Worm (Caenorhabditis elegans): Measurements from ENCODE around the gene W03F9.1.

W03F9.1 gene

ce11 chrV:122750-123149, 3.8 kb downstream of the W03F9.1 start, which contains the start of gene cgp-1 (continued):
- no peak for TF ChIP-seq F10B5.3 (tag; optimal IDR thresholded peaks at IDR 0.05)
- no peak for TF ChIP-seq rbr-2 (tag; optimal IDR thresholded peaks at IDR 0.05)
- TF ChIP-seq hlh-11 (tag; optimal IDR thresholded peaks at IDR 0.05), result peak; percentile 54
- no peak for TF ChIP-seq D1046.2 (GFP tag; IDR thresholded peaks at IDR 0.05)
- TF ChIP-seq lsy-2 (tag; optimal IDR thresholded peaks at IDR 0.05), result no peak
- TF ChIP-seq T20F7.1 (GFP tag; optimal IDR thresholded peaks at IDR 0.05), result no peak
- no peak for TF ChIP-seq dmd-8 (GFP tag; IDR thresholded peaks at IDR 0.05)
- peak; percentile 19 for TF ChIP-seq nhr-6 (tag; optimal IDR thresholded peaks at IDR 0.05)
- TF ChIP-seq zag-1 (tag; optimal IDR thresholded peaks at IDR 0.05), result no peak
- no peak for TF ChIP-seq tag-97 (GFP tag; IDR thresholded peaks at IDR 0.05)
- no peak for TF ChIP-seq unc-62 (GFP tag; optimal IDR thresholded peaks at IDR 0.05 in 1 of 2)
- no peak for TF ChIP-seq unc-62 (tag; optimal IDR thresholded peaks at IDR 0.05)
- TF ChIP-seq ctbp-1 (GFP tag; IDR thresholded peaks at IDR 0.05), result no peak
- no peak for TF ChIP-seq arid-1 (GFP tag; conservative IDR thresholded peaks at IDR 0.05)
- no peak for TF ChIP-seq lin-1 (GFP tag; IDR thresholded peaks at IDR 0.05)
- TF ChIP-seq nhr-102 (tag; optimal IDR thresholded peaks at IDR 0.05), result no peak
- TF ChIP-seq pha-4 (GFP tag; IDR thresholded peaks at IDR 0.05), result no peak; the same call in 1 of the 2 replicates
- TF ChIP-seq pha-4 (tag; optimal IDR thresholded peaks at IDR 0.05), result peak; percentile 17
- TF ChIP-seq fos-1 (tag; optimal IDR thresholded peaks at IDR 0.05), result no peak
- no peak for TF ChIP-seq nhr-42 (GFP tag; IDR thresholded peaks at IDR 0.05)
- TF ChIP-seq spr-1 (tag; optimal IDR thresholded peaks at IDR 0.05), result no peak
- TF ChIP-seq attf-4 (tag; optimal IDR thresholded peaks at IDR 0.05), result no peak
- no peak for TF ChIP-seq nhr-76 (tag; optimal IDR thresholded peaks at IDR 0.05)
- no peak for TF ChIP-seq sdz-12 (GFP tag; optimal IDR thresholded peaks at IDR 0.05)
- no peak for TF ChIP-seq Y105C5A.15 (GFP tag; IDR thresholded peaks at IDR 0.05)
- no peak for TF ChIP-seq jun-1 (tag; optimal IDR thresholded peaks at IDR 0.05)
- TF ChIP-seq madf-5 (GFP tag; IDR thresholded peaks at IDR 0.05), result no peak
- no peak for TF ChIP-seq Y5F2A.4 (GFP tag; optimal IDR thresholded peaks at IDR 0.05)
- TF ChIP-seq php-3 (GFP tag; IDR thresholded peaks at IDR 0.05), result no peak
- no peak for TF ChIP-seq lin-13 (GFP tag; optimal IDR thresholded peaks at IDR 0.05)
- no peak for TF ChIP-seq ZK546.5 (tag; optimal IDR thresholded peaks at IDR 0.05)
- no peak for TF ChIP-seq vab-7 (GFP tag; IDR thresholded peaks at IDR 0.05)
- no peak for TF ChIP-seq hif-1 (tag; optimal IDR thresholded peaks at IDR 0.05)
- TF ChIP-seq lin-15B (tag; optimal IDR thresholded peaks at IDR 0.05), result no peak
- no peak for TF ChIP-seq egl-27 (tag; optimal IDR thresholded peaks at IDR 0.05)
- TF ChIP-seq daf-19 (GFP tag; conservative IDR thresholded peaks at IDR 0.05), result no peak
- peak; percentile 13 for TF ChIP-seq hlh-30 (tag; optimal IDR thresholded peaks at IDR 0.05; ENCODE audit: insufficient read depth)

- peak; percentile 81 for TF ChIP-seq set-16 (GFP tag; IDR thresholded peaks at IDR 0.05)
- TF ChIP-seq egl-43 (GFP tag; IDR thresholded peaks at IDR 0.05), result 0 out of 2 replicates have a peak, but pooled peaks have one; percentile 7
- TF ChIP-seq php-3 (GFP tag; IDR thresholded peaks at IDR 0.05), result no peak
- no peak for TF ChIP-seq daf-19 (GFP tag; conservative IDR thresholded peaks at IDR 0.05)
These were observed 4.3 kb downstream of the W03F9.1 start for ce11 chrV:122249-122648.

- peak; percentile 94 for TF ChIP-seq set-16 (GFP tag; IDR thresholded peaks at IDR 0.05)
- TF ChIP-seq gei-8 (GFP tag; optimal IDR thresholded peaks at IDR 0.05), result peak; percentile 64
- TF ChIP-seq saeg-2 (GFP tag; IDR thresholded peaks at IDR 0.05), result 0 out of 2 replicates have a peak, but pooled peaks have one; percentile 37
- no peak for TF ChIP-seq lin-15B (tag; optimal IDR thresholded peaks at IDR 0.05)
- no peak for TF ChIP-seq php-3 (GFP tag; IDR thresholded peaks at IDR 0.05)
- TF ChIP-seq sdz-12 (GFP tag; optimal IDR thresholded peaks at IDR 0.05), result no peak
- no peak for TF ChIP-seq lsy-2 (tag; optimal IDR thresholded peaks at IDR 0.05)
- TF ChIP-seq ceh-82 (tag; optimal IDR thresholded peaks at IDR 0.05), result no peak
- TF ChIP-seq egl-27 (tag; optimal IDR thresholded peaks at IDR 0.05), result no peak
- no peak for TF ChIP-seq lin-29 (GFP tag; IDR thresholded peaks at IDR 0.05)
- no peak for TF ChIP-seq dmd-8 (GFP tag; IDR thresholded peaks at IDR 0.05)
- no peak for TF ChIP-seq nhr-28 (tag; optimal IDR thresholded peaks at IDR 0.05)
- 0 out of 2 replicates have a peak, but pooled peaks have one; percentile 15 for TF ChIP-seq nhr-41 (GFP tag; IDR thresholded peaks at IDR 0.05)
- TF ChIP-seq nhr-111 (GFP tag; optimal IDR thresholded peaks at IDR 0.05), result peak; percentile 20
- peak; percentile 39; the same call in 1 of the 2 replicates for TF ChIP-seq Y48G9A.11 (GFP tag; IDR thresholded peaks at IDR 0.05)
- peak; percentile 74 for TF ChIP-seq egl-43 (GFP tag; IDR thresholded peaks at IDR 0.05)
- no peak for TF ChIP-seq dpl-1 (GFP tag; optimal IDR thresholded peaks at IDR 0.05)
- 0 out of 2 replicates have a peak, but pooled peaks have one; percentile 46 for TF ChIP-seq D1046.2 (GFP tag; IDR thresholded peaks at IDR 0.05)
- TF ChIP-seq hmg-1.1 (GFP tag; IDR thresholded peaks at IDR 0.05), result no peak
- no peak for TF ChIP-seq tra-1 (GFP tag; IDR thresholded peaks at IDR 0.05)
These were observed 9.2 kb downstream of the W03F9.1 start for ce11 chrV:117312-117711.
